Fruit fly (Drosophila melanogaster): ENCODE results near the gene B52.

The B52 gene

dm6 chr3R:13710645-13711044 lies 49.5 kb downstream of the B52 start (continued):
- TF ChIP-seq sens (GFP tag) (peak; percentile 70), Gsc (GFP tag; IDR thresholded peaks at IDR 0.05) (no peak), CG34376 (GFP tag; optimal IDR thresholded peaks at IDR 0.05) (no peak), Rx (GFP tag; IDR thresholded peaks at IDR 0.05) (no peak), CG4424 (GFP tag; optimal IDR thresholded peaks at IDR 0.05) (peak; percentile 33), Usf (GFP tag; optimal IDR thresholded peaks at IDR 0.05) (no peak), tup (GFP tag; optimal IDR thresholded peaks at IDR 0.05) (no peak), Dp (GFP tag; optimal IDR thresholded peaks at IDR 0.05) (peak; percentile 38), prd (optimal IDR thresholded peaks at IDR 0.05) (no peak), prd (GFP tag; IDR thresholded peaks at IDR 0.05) (no peak), CG10979 (tag; optimal IDR thresholded peaks at IDR 0.05) (no peak), CG14441 (GFP tag; IDR thresholded peaks at IDR 0.05) (no peak), hb (GFP tag; IDR thresholded peaks at IDR 0.05; ENCODE audit: partially characterized antibody) (no peak), CG30020 (tag; optimal IDR thresholded peaks at IDR 0.05) (no peak), ATbp (GFP tag; optimal IDR thresholded peaks at IDR 0.05) (no peak), CG32767 (GFP tag; IDR thresholded peaks at IDR 0.05) (0 out of 2 replicates have a peak, but pooled peaks have one; percentile 36), dimm (GFP tag; IDR thresholded peaks at IDR 0.05) (no peak), CG7357 (GFP tag; IDR thresholded peaks at IDR 0.05) (no peak), CG17385 (GFP tag; optimal IDR thresholded peaks at IDR 0.05) (peak; percentile 7), danr (GFP tag; IDR thresholded peaks at IDR 0.05) (no peak), Awh (GFP tag; IDR thresholded peaks at IDR 0.05) (no peak), mam (GFP tag; optimal IDR thresholded peaks at IDR 0.05) (no peak), h (optimal IDR thresholded peaks at IDR 0.05) (no peak), NC2α (GFP tag; optimal IDR thresholded peaks at IDR 0.05) (no peak), CG15269 (tag; optimal IDR thresholded peaks at IDR 0.05) (no peak), ftz-f1 (GFP tag; optimal IDR thresholded peaks at IDR 0.05) (peak; percentile 73), fd102C (GFP tag; optimal IDR thresholded peaks at IDR 0.05) (no peak), Deaf1 (tag; optimal IDR thresholded peaks at IDR 0.05) (no peak), psq (GFP tag; optimal IDR thresholded peaks at IDR 0.05) (no peak), Abd-B (GFP tag; optimal IDR thresholded peaks at IDR 0.05) (no peak), lola (GFP tag; optimal IDR thresholded peaks at IDR 0.05) (no peak), ken (GFP tag; IDR thresholded peaks at IDR 0.05) (peak; percentile 51; the same call in 1 of the 3 replicates), Elba2 (GFP tag; optimal IDR thresholded peaks at IDR 0.05) (no peak), CkIIα-i1 (GFP tag; IDR thresholded peaks at IDR 0.05) (no peak), TFAM (GFP tag; optimal IDR thresholded peaks at IDR 0.05) (no peak), Sin3A (optimal IDR thresholded peaks at IDR 0.05) (peak; percentile 41), Scr (GFP tag; IDR thresholded peaks at IDR 0.05; ENCODE audit: partially characterized antibody) (no peak), repo (GFP tag; optimal IDR thresholded peaks at IDR 0.05) (no peak), ap (GFP tag; IDR thresholded peaks at IDR 0.05) (no peak), tio (GFP tag; optimal IDR thresholded peaks at IDR 0.05) (no peak), Sox100B (GFP tag; optimal IDR thresholded peaks at IDR 0.05) (no peak), ro (GFP tag; IDR thresholded peaks at IDR 0.05) (no peak), CG14014 (GFP tag; IDR thresholded peaks at IDR 0.05) (peak; percentile 26; the same call in 1 of the 2 replicates), CG43689 (GFP tag; IDR thresholded peaks at IDR 0.05) (no peak), oc (tag; optimal IDR thresholded peaks at IDR 0.05) (no peak), Hey (tag; optimal IDR thresholded peaks at IDR 0.05) (no peak), sna (GFP tag; IDR thresholded peaks at IDR 0.05; ENCODE audit: partially characterized antibody) (0 out of 2 replicates have a peak, but pooled peaks have one; percentile 26), CG42726 (GFP tag; IDR thresholded peaks at IDR 0.05; ENCODE audit: partially characterized antibody) (no peak), Pdp1 (GFP tag; optimal IDR thresholded peaks at IDR 0.05) (no peak), CG17568 (GFP tag; optimal IDR thresholded peaks at IDR 0.05) (no peak), CG8944 (GFP tag; optimal IDR thresholded peaks at IDR 0.05) (no peak), Aef1 (GFP tag; IDR thresholded peaks at IDR 0.05) (no peak), E2f1 (GFP tag; IDR thresholded peaks at IDR 0.05) (no peak)
